Fruit fly (Drosophila melanogaster) whole organism, adult: ENCODE results near the gene CG14227.

Experiments used
- CG11617 ChIP-seq: fragments of 200-800 bp; sonication (Bioruptor generic); optimal IDR thresholded peaks from 2 replicates; lab custom pipeline; 2017; ENCODE audit warnings: mild to moderate bottlenecking, missing biosample characterization, missing genetic modification reagents, missing genetic modification characterization
- CG7045 ChIP-seq: fragments of 200-800 bp; sonication (Bioruptor generic); optimal IDR thresholded peaks from 2 replicates; lab custom pipeline; 2017; ENCODE audit warnings: missing biosample characterization, mild to moderate bottlenecking, missing genetic modification characterization
- CG7101 ChIP-seq: fragments of 200-800 bp; sonication (Bioruptor generic); optimal IDR thresholded peaks from 2 replicates; lab custom pipeline; 2018; ENCODE audit warnings: missing biosample characterization, mild to moderate bottlenecking, missing genetic modification characterization, moderate library complexity
- Clk ChIP-seq: fragments of 200-800 bp; sonication (Bioruptor generic); optimal IDR thresholded peaks from 2 replicates; lab custom pipeline; 2017; ENCODE audit warnings: missing biosample characterization, missing genetic modification characterization
- Crg-1 ChIP-seq: fragments of 200-800 bp; sonication (Bioruptor generic); optimal IDR thresholded peaks from 2 replicates; lab custom pipeline; 2016; ENCODE audit warnings: missing biosample characterization, missing genetic modification characterization
- Hr96 ChIP-seq: fragments of 200-800 bp; sonication (Bioruptor generic); optimal IDR thresholded peaks from 2 replicates; lab custom pipeline; 2016; ENCODE audit warnings: missing biosample characterization, missing genetic modification characterization
- Mnt ChIP-seq: fragments of 200-800 bp; sonication (Bioruptor generic); optimal IDR thresholded peaks from 2 replicates; lab custom pipeline; 2016; ENCODE audit warnings: missing biosample characterization, mild to moderate bottlenecking, missing genetic modification characterization
- bab1 ChIP-seq: fragments of 200-800 bp; sonication (Bioruptor generic); optimal IDR thresholded peaks from 3 replicates; lab custom pipeline; 2019; ENCODE audit warnings: missing biosample characterization, mild to moderate bottlenecking, missing genetic modification characterization, moderate library complexity
- cnc ChIP-seq, 2 experiments: fragments of >200 bp; optimal IDR thresholded peaks; 2 replicates each; lab custom pipeline; 2017
- kay ChIP-seq: fragments of 200-800 bp; sonication (Bioruptor generic); peaks from one replicate; lab custom pipeline; 2016; ENCODE audit warnings: missing biosample characterization, missing genetic modification characterization, borderline replicate concordance
- tj ChIP-seq: fragments of 200-800 bp; sonication (Bioruptor generic); optimal IDR thresholded peaks from 3 replicates; lab custom pipeline; 2017; ENCODE audit warnings: missing biosample characterization, mild to moderate bottlenecking, missing genetic modification characterization, moderate library complexity
- toe ChIP-seq: fragments of 200-800 bp; sonication (Bioruptor generic); optimal IDR thresholded peaks from 2 replicates; lab custom pipeline; 2016; ENCODE audit warnings: missing biosample characterization, missing genetic modification characterization

dm6 chrX:19697255-19697877, 8.6 kb upstream of the CG14227 start:
- TF ChIP-seq kay (GFP tag; lab: Kevin White, UChicago), result no peak
- TF ChIP-seq Crg-1 (GFP tag; lab: Kevin White, UChicago), result no peak
- no peak for TF ChIP-seq toe
- TF ChIP-seq Mnt (GFP tag; lab: Kevin White, UChicago), result no peak
- no peak for TF ChIP-seq Clk (GFP tag; lab: Kevin White, UChicago)
- no peak for TF ChIP-seq cnc (optimal IDR thresholded peaks at IDR 0.05; lab: Kevin White, UChicago)
- TF ChIP-seq CG7045 (GFP tag; lab: Kevin White, UChicago), result no peak
- no peak for TF ChIP-seq CG11617 (GFP tag; lab: Kevin White, UChicago)
- no peak for TF ChIP-seq Hr96 (GFP tag; lab: Kevin White, UChicago)
- no peak for TF ChIP-seq bab1 (GFP tag; lab: Kevin White, UChicago)
- TF ChIP-seq CG7101, result peak; percentile 27
- no peak for TF ChIP-seq tj
